Fruit fly (Drosophila melanogaster) whole organism, embryonic: ENCODE measurements around the gene CG13285.

ENCODE experiments used
- ATbp ChIP-seq: fragments of 200-800 bp; sonication (Bioruptor generic); optimal IDR thresholded peaks from 2 replicates; lab custom pipeline; 2017; ENCODE audit warnings: missing biosample characterization, mild to moderate bottlenecking, missing genetic modification characterization, missing genetic modification reagents
- B-H2 ChIP-seq: fragments of 200-800 bp; sonication (Bioruptor generic); optimal IDR thresholded peaks from 2 replicates; lab custom pipeline; 2018; ENCODE audit warnings: missing biosample characterization, mild to moderate bottlenecking, missing genetic modification characterization
- CG10267 ChIP-seq: fragments of 200-800 bp; sonication (Bioruptor generic); optimal IDR thresholded peaks from 2 replicates; lab custom pipeline; 2018; ENCODE audit warnings: missing biosample characterization, mild to moderate bottlenecking, missing genetic modification characterization, moderate library complexity
- CG10431 ChIP-seq: fragments of 200-800 bp; sonication (Bioruptor generic); optimal IDR thresholded peaks from 3 replicates; lab custom pipeline; 2018; ENCODE audit warnings: missing biosample characterization, mild to moderate bottlenecking, missing genetic modification characterization
- CG11696 ChIP-seq: fragments of 200-800 bp; sonication (Bioruptor generic); IDR thresholded peaks from 2 replicates; pipeline ENCODE4 v1.3.6; 2022; ENCODE audit warnings: missing biosample characterization, missing genetic modification characterization
- CG12071 ChIP-seq: fragments of 200-800 bp; sonication (Bioruptor generic); optimal IDR thresholded peaks from 3 replicates; lab custom pipeline; 2018; ENCODE audit warnings: missing biosample characterization, mild to moderate bottlenecking, missing genetic modification characterization
- CG12659 ChIP-seq: fragments of 200-800 bp; sonication (Bioruptor generic); optimal IDR thresholded peaks from 3 replicates; lab custom pipeline; 2017; ENCODE audit warnings: mild to moderate bottlenecking, missing biosample characterization, missing genetic modification reagents, missing genetic modification characterization
- CG13624 ChIP-seq: fragments of 200-800 bp; sonication (Bioruptor generic); optimal IDR thresholded peaks from 2 replicates; lab custom pipeline; 2016; ENCODE audit warnings: missing biosample characterization, missing genetic modification characterization
- CG15514 ChIP-seq: fragments of 200-800 bp; sonication (Bioruptor generic); optimal IDR thresholded peaks from 3 replicates; lab custom pipeline; 2017; ENCODE audit warnings: missing biosample characterization, missing genetic modification characterization, mild to moderate bottlenecking, moderate library complexity, missing genetic modification reagents
- CG1603 ChIP-seq: fragments of 200-800 bp; sonication (Bioruptor generic); optimal IDR thresholded peaks from 2 replicates; lab custom pipeline; 2019; ENCODE audit warnings: missing biosample characterization, mild to moderate bottlenecking, missing genetic modification characterization, moderate library complexity
- CG17328 ChIP-seq: fragments of 200-800 bp; sonication (Bioruptor generic); IDR thresholded peaks from 2 replicates; pipeline ENCODE4 v1.3.6; 2022; ENCODE audit warnings: missing biosample characterization, missing genetic modification characterization
- CG32532 ChIP-seq: fragments of 200-800 bp; sonication (Bioruptor generic); IDR thresholded peaks from 2 replicates; pipeline ENCODE4 v1.3.6; 2022; ENCODE audit warnings: missing biosample characterization, missing genetic modification characterization
- CG33213 ChIP-seq: fragments of 200-800 bp; sonication (Bioruptor generic); optimal IDR thresholded peaks from 3 replicates; lab custom pipeline; 2016; ENCODE audit warnings: missing biosample characterization, missing genetic modification characterization
- CG3407 ChIP-seq: fragments of 200-800 bp; sonication (Bioruptor generic); optimal IDR thresholded peaks from 2 replicates; lab custom pipeline; 2018; ENCODE audit warnings: missing biosample characterization, mild to moderate bottlenecking, missing genetic modification characterization
- CG34422 ChIP-seq: fragments of 200-800 bp; sonication (Bioruptor generic); IDR thresholded peaks from 3 replicates; pipeline ENCODE4 v1.3.6; 2022; ENCODE audit warnings: missing biosample characterization, missing genetic modification characterization
- CG3995 ChIP-seq: fragments of 200-800 bp; sonication (Bioruptor generic); optimal IDR thresholded peaks from 3 replicates; lab custom pipeline; 2016; ENCODE audit warnings: missing biosample characterization, missing genetic modification characterization
- CG43689 ChIP-seq: fragments of 200-800 bp; sonication (Bioruptor generic); IDR thresholded peaks from 2 replicates; pipeline ENCODE4 v1.3.6; 2022; ENCODE audit warnings: missing biosample characterization, missing genetic modification characterization
- CG6791 ChIP-seq: fragments of 200-800 bp; sonication (Bioruptor generic); IDR thresholded peaks from 3 replicates; pipeline ENCODE4 v1.3.6; 2022; ENCODE audit warnings: missing biosample characterization, missing genetic modification characterization; ENCODE audit not compliant: partially characterized antibody
- CG9797 ChIP-seq: fragments of 200-800 bp; sonication (Bioruptor generic); optimal IDR thresholded peaks from 3 replicates; lab custom pipeline; 2018; ENCODE audit warnings: missing biosample characterization, mild to moderate bottlenecking, missing genetic modification characterization
- CG9876 ChIP-seq: fragments of 200-800 bp; sonication (Bioruptor generic); optimal IDR thresholded peaks from 2 replicates; lab custom pipeline; 2016; ENCODE audit warnings: missing biosample characterization, missing genetic modification characterization
- Camta ChIP-seq: fragments of 200-800 bp; sonication (Bioruptor generic); optimal IDR thresholded peaks from 2 replicates; lab custom pipeline; 2016; ENCODE audit warnings: missing biosample characterization, missing genetic modification characterization
- Deaf1 ChIP-seq: fragments of 200-800 bp; optimal IDR thresholded peaks from 3 replicates; lab custom pipeline; 2019; ENCODE audit warnings: missing biosample characterization, mild to moderate bottlenecking, missing genetic modification characterization, moderate library complexity
- Doc3 ChIP-seq: fragments of 200-800 bp; sonication (Bioruptor generic); IDR thresholded peaks from 3 replicates; pipeline ENCODE4 v1.3.6; 2022; ENCODE audit warnings: missing biosample characterization, missing genetic modification characterization; ENCODE audit not compliant: partially characterized antibody
- Dp ChIP-seq: fragments of 200-800 bp; sonication (Bioruptor generic); optimal IDR thresholded peaks from 2 replicates; lab custom pipeline; 2018; ENCODE audit warnings: missing biosample characterization, mild to moderate bottlenecking, missing genetic modification characterization, moderate library complexity
- Dref ChIP-seq: fragments of 200-800 bp; sonication (Bioruptor generic); IDR thresholded peaks from 2 replicates; pipeline ENCODE4 v1.3.6; 2022; ENCODE audit warnings: missing biosample characterization, missing genetic modification characterization
- Ets97D ChIP-seq: fragments of 200-800 bp; sonication (Bioruptor generic); optimal IDR thresholded peaks from 3 replicates; lab custom pipeline; 2016; ENCODE audit warnings: missing biosample characterization, missing genetic modification characterization
- HmgZ ChIP-seq: fragments of 200-800 bp; sonication (Bioruptor generic); optimal IDR thresholded peaks from 2 replicates; lab custom pipeline; 2018; ENCODE audit warnings: missing biosample characterization, mild to moderate bottlenecking, missing genetic modification characterization
- Hr78 ChIP-seq, 2 experiments: fragments of 200-800 bp in 1 of 2; fragments of >200 bp in 1 of 2; sonication (Bioruptor generic) in 1 of 2; optimal IDR thresholded peaks; 2 replicates each; lab custom pipeline; 2017 to 2019; ENCODE audit warnings: missing biosample characterization in 2 of 2, missing genetic modification characterization in 2 of 2, mild to moderate bottlenecking in 1 of 2, moderate library complexity in 1 of 2
- Pdp1 ChIP-seq, 2 experiments: fragments of 200-800 bp; sonication (Bioruptor generic); optimal IDR thresholded peaks; 3 replicates each; lab custom pipeline; 2016; ENCODE audit warnings: missing biosample characterization in 2 of 2, missing genetic modification characterization in 2 of 2, mild to moderate bottlenecking in 1 of 2, moderate library complexity in 1 of 2
- Scr ChIP-seq: fragments of 200-800 bp; sonication (Bioruptor generic); IDR thresholded peaks from 2 replicates; pipeline ENCODE4 v1.3.6; 2022; ENCODE audit warnings: missing biosample characterization, missing genetic modification characterization; ENCODE audit not compliant: partially characterized antibody
- Sry-δ ChIP-seq: fragments of 200-800 bp; sonication (Bioruptor generic); optimal IDR thresholded peaks from 2 replicates; lab custom pipeline; 2016; ENCODE audit warnings: missing biosample characterization, missing genetic modification characterization
- Vsx1 ChIP-seq: fragments of 200-800 bp; sonication (Bioruptor generic); optimal IDR thresholded peaks from 2 replicates; lab custom pipeline; 2017; ENCODE audit warnings: missing biosample characterization, mild to moderate bottlenecking, missing genetic modification characterization, missing genetic modification reagents
- bab2 ChIP-seq: fragments of 200-800 bp; sonication (Bioruptor generic); optimal IDR thresholded peaks from 2 replicates; lab custom pipeline; 2016; ENCODE audit warnings: missing biosample characterization, missing genetic modification characterization
- bbx ChIP-seq: fragments of 200-800 bp; sonication (Bioruptor generic); IDR thresholded peaks from 2 replicates; pipeline ENCODE4 v1.3.6; 2022; ENCODE audit warnings: missing biosample characterization, missing genetic modification characterization; ENCODE audit not compliant: partially characterized antibody
- ftz-f1 ChIP-seq: fragments of 200-800 bp; sonication (Bioruptor generic); optimal IDR thresholded peaks from 2 replicates; lab custom pipeline; 2016; ENCODE audit warnings: missing biosample characterization, missing genetic modification characterization
- hbn ChIP-seq: fragments of 200-800 bp; sonication (Bioruptor generic); IDR thresholded peaks from 2 replicates; pipeline ENCODE4 v1.3.6; 2022; ENCODE audit warnings: missing biosample characterization, missing genetic modification characterization; ENCODE audit not compliant: partially characterized antibody
- ken ChIP-seq: fragments of 200-800 bp; sonication (Bioruptor generic); IDR thresholded peaks from 3 replicates; pipeline ENCODE4 v1.3.6; 2022; ENCODE audit warnings: missing biosample characterization, missing genetic modification characterization
- knrl ChIP-seq: fragments of 200-800 bp; sonication (Bioruptor generic); IDR thresholded peaks from 3 replicates; pipeline ENCODE4 v1.3.6; 2022; ENCODE audit warnings: missing biosample characterization, missing genetic modification characterization; ENCODE audit not compliant: partially characterized antibody
- pzg ChIP-seq: fragments of 200-800 bp; sonication (Bioruptor generic); optimal IDR thresholded peaks from 3 replicates; lab custom pipeline; 2018; ENCODE audit warnings: missing biosample characterization, mild to moderate bottlenecking, missing genetic modification characterization, moderate library complexity
- row ChIP-seq: fragments of 200-800 bp; sonication (Bioruptor generic); IDR thresholded peaks from 3 replicates; pipeline ENCODE4 v1.3.6; 2022; ENCODE audit warnings: missing biosample characterization, missing genetic modification characterization
- sd ChIP-seq: fragments of 200-800 bp; sonication (Bioruptor generic); optimal IDR thresholded peaks from 3 replicates; lab custom pipeline; 2018; ENCODE audit warnings: missing biosample characterization, mild to moderate bottlenecking, missing genetic modification characterization, moderate library complexity
- sens ChIP-seq: fragments of 200-800 bp; sonication (Bioruptor generic); peaks from one replicate; lab custom pipeline; 2016; ENCODE audit warnings: missing biosample characterization, missing genetic modification characterization
- sna ChIP-seq: fragments of 200-800 bp; sonication (Bioruptor generic); IDR thresholded peaks from 2 replicates; pipeline ENCODE4 v1.3.6; 2022; ENCODE audit warnings: missing biosample characterization, missing genetic modification characterization; ENCODE audit not compliant: partially characterized antibody
- stwl ChIP-seq: fragments of 200-800 bp; sonication (Bioruptor generic); optimal IDR thresholded peaks from 3 replicates; lab custom pipeline; 2018; ENCODE audit warnings: missing biosample characterization, mild to moderate bottlenecking, missing genetic modification characterization, moderate library complexity
- tll ChIP-seq, 2 experiments: fragments of 200-800 bp in 1 of 2; fragments of >200 bp in 1 of 2; sonication (Bioruptor generic) in 1 of 2; optimal IDR thresholded peaks; 2 replicates each; lab custom pipeline; 2017 to 2019; ENCODE audit warnings: missing biosample characterization in 2 of 2, missing genetic modification characterization in 2 of 2, mild to moderate bottlenecking in 1 of 2, moderate library complexity in 1 of 2
- wek ChIP-seq: fragments of 200-800 bp; sonication (Bioruptor generic); optimal IDR thresholded peaks from 3 replicates; lab custom pipeline; 2018; ENCODE audit warnings: missing biosample characterization, mild to moderate bottlenecking, missing genetic modification characterization, moderate library complexity

Gene CG13285

DNA sequence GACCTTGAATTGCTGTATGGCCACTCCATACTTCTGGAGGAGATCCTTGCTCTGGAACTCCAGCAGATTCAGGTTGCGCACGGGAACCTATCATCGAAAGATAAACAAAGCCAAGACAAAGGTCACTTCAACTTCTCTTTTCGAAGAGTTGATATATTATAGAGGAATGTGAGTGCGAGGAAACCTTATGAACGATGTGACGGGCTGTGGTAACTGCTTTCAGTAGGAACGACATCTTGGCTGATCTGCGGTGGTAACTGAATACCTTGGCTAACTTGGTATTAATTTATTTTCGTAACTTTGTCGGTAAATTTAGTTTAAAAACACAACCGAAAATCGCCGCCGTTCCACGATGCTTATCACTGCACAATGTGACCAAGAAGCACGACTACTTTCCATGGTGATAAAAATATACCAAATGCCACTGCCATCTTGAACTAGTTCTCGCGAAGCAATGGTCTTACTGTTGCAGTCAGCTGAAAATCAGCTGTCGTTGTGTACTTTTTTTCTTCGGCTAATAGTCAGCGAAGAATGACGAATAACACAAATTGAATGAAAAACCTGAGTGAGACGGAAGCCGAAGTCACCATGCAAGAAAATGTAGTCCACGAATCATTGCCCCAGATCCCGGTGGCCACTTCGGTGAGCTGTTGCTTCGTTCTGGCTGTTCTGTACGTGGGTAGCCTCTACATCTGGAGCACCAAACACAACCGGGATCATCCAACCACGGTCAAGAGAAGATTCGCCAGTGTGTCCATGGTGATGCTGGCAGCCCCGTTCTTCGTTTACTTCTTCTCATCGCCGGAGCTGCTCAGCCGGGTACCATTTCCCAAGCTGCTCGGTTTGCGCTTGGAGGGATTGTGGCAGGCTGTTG, 28.0 kb upstream of the CG13285 start, which contains the start of the genes ScsbetaG and Sras (continued):
- peak; percentile 56 for TF ChIP-seq sd
- TF ChIP-seq CG12071 = no peak
- no peak for TF ChIP-seq Camta (GFP tag; lab: Kevin White, UChicago)
- TF ChIP-seq CG15514 (GFP tag; lab: Kevin White, UChicago) = peak; percentile 99
- no peak for TF ChIP-seq ATbp (GFP tag; lab: Kevin White, UChicago)
- TF ChIP-seq ken (GFP tag; lab: Robert Waterston, UW) = no peak
- peak; percentile 37; the same call in 1 of the 2 replicates for TF ChIP-seq sna (GFP tag; lab: Robert Waterston, UW)
- TF ChIP-seq Hr78 (GFP tag; optimal IDR thresholded peaks at IDR 0.05; lab: Kevin White, UChicago) = peak in 1 of 2 experiments; percentile 14
- peak; percentile 48 for TF ChIP-seq ftz-f1 (GFP tag; lab: Kevin White, UChicago)
- TF ChIP-seq CG43689 (GFP tag; lab: Robert Waterston, UW) = no peak
- TF ChIP-seq Ets97D (GFP tag; lab: Kevin White, UChicago) = peak; percentile 15
- peak; percentile 35; the same call in 1 of the 2 replicates for TF ChIP-seq hbn (GFP tag; lab: Robert Waterston, UW)
- TF ChIP-seq CG11696 = no peak
- TF ChIP-seq wek (GFP tag; lab: Kevin White, UChicago) = no peak
- TF ChIP-seq CG34422 (GFP tag; lab: Robert Waterston, UW) = peak; percentile 65; the same call in 1 of the 3 replicates
- TF ChIP-seq stwl (tag; lab: Kevin White, UChicago) = peak; percentile 69
- TF ChIP-seq Pdp1 (GFP tag; optimal IDR thresholded peaks at IDR 0.05; lab: Kevin White, UChicago) = peak in 1 of 2 experiments; percentile 2
- peak; percentile 55 for TF ChIP-seq sens (GFP tag; lab: Kevin White, UChicago)
- TF ChIP-seq Dp (GFP tag; lab: Kevin White, UChicago) = peak; percentile 67
- peak; percentile 43; the same call in 1 of the 3 replicates for TF ChIP-seq Doc3
- peak; percentile 7 for TF ChIP-seq CG13624 (GFP tag; lab: Kevin White, UChicago)
- no peak for TF ChIP-seq CG10431 (GFP tag; lab: Kevin White, UChicago)
- TF ChIP-seq row (GFP tag; lab: Robert Waterston, UW) = peak; percentile 36; the same call in 2 of the 3 replicates
- TF ChIP-seq CG1603 = peak; percentile 65
- TF ChIP-seq CG33213 (GFP tag; lab: Kevin White, UChicago) = peak; percentile 26
- no peak for TF ChIP-seq CG3407 (GFP tag; lab: Kevin White, UChicago)
- TF ChIP-seq Dref = 0 out of 2 replicates have a peak, but pooled peaks have one; percentile 37
- peak; percentile 4; the same call in 1 of the 3 replicates for TF ChIP-seq CG6791 (GFP tag; lab: Robert Waterston, UW)
- peak; percentile 94 for TF ChIP-seq pzg (GFP tag; lab: Kevin White, UChicago)
- peak; percentile 72 for TF ChIP-seq Vsx1 (GFP tag; lab: Kevin White, UChicago)
- TF ChIP-seq tll (GFP tag; optimal IDR thresholded peaks at IDR 0.05; lab: Kevin White, UChicago) = peak in 1 of 2 experiments; percentile 2
- no peak for TF ChIP-seq CG10267
- peak; percentile 32; the same call in 1 of the 2 replicates for TF ChIP-seq bbx (GFP tag; lab: Robert Waterston, UW)
- TF ChIP-seq CG12659 (GFP tag; lab: Kevin White, UChicago) = peak; percentile 59
- TF ChIP-seq CG32532 = no peak
- peak; percentile 49 for TF ChIP-seq Deaf1 (tag; lab: Kevin White, UChicago)
- peak; percentile 49 for TF ChIP-seq CG3995 (GFP tag; lab: Kevin White, UChicago)
- TF ChIP-seq HmgZ (tag; lab: Kevin White, UChicago) = peak; percentile 66
- no peak for TF ChIP-seq CG9876 (GFP tag; lab: Kevin White, UChicago)
- TF ChIP-seq CG9797 (GFP tag; lab: Kevin White, UChicago) = peak; percentile 88
- peak; percentile 11 for TF ChIP-seq B-H2 (GFP tag; lab: Kevin White, UChicago)
- peak; percentile 4 for TF ChIP-seq Sry-δ (GFP tag; lab: Kevin White, UChicago)
- no peak for TF ChIP-seq CG17328
- TF ChIP-seq knrl (GFP tag; lab: Robert Waterston, UW) = 0 out of 3 replicates have a peak, but pooled peaks have one; percentile 28
- no peak for TF ChIP-seq bab2 (GFP tag; lab: Kevin White, UChicago)
- TF ChIP-seq Scr (GFP tag; lab: Robert Waterston, UW) = peak; percentile 32; the same call in 1 of the 2 replicates
